Fruit fly (Drosophila melanogaster): ENCODE measurements around the gene RhoL.

RhoL gene

dm6 chr3R:9502416-9502763 lies at the start of gene RhoL:
Gene RhoL (minus strand): TSS chr3R:9502581.
- TF ChIP-seq D1 (tag; optimal IDR thresholded peaks at IDR 0.05): no peak
- peak; percentile 65 for TF ChIP-seq EcR (GFP tag; optimal IDR thresholded peaks at IDR 0.05)
- TF ChIP-seq CG32121 (GFP tag; IDR thresholded peaks at IDR 0.05): peak; percentile 44
- TF ChIP-seq Ets98B (GFP tag; IDR thresholded peaks at IDR 0.05): peak; percentile 73; the same call in 1 of the 2 replicates
- no peak for TF ChIP-seq CG14655 (GFP tag; optimal IDR thresholded peaks at IDR 0.05)
- TF ChIP-seq CG9948 (tag; optimal IDR thresholded peaks at IDR 0.05): no peak
- peak; percentile 83 for TF ChIP-seq CG12605 (GFP tag; IDR thresholded peaks at IDR 0.05)
- TF ChIP-seq gl (tag; optimal IDR thresholded peaks at IDR 0.05): no peak
- TF ChIP-seq CG10348 (GFP tag; IDR thresholded peaks at IDR 0.05): no peak
- TF ChIP-seq CG34367 (tag; optimal IDR thresholded peaks at IDR 0.05): peak; percentile 2
- TF ChIP-seq CG4496 (GFP tag; IDR thresholded peaks at IDR 0.05): peak; percentile 69
- TF ChIP-seq CG8159 (tag; optimal IDR thresholded peaks at IDR 0.05): no peak
- peak; percentile 2 for TF ChIP-seq CG15710 (tag; optimal IDR thresholded peaks at IDR 0.05)
- peak; percentile 27 for TF ChIP-seq Pif1B (GFP tag; optimal IDR thresholded peaks at IDR 0.05)

- TF ChIP-seq CG34367 (tag; optimal IDR thresholded peaks at IDR 0.05): no peak
- TF ChIP-seq CG13204 (GFP tag; optimal IDR thresholded peaks at IDR 0.05): no peak
- no peak for TF ChIP-seq D1 (tag; optimal IDR thresholded peaks at IDR 0.05)
- TF ChIP-seq CG12605 (GFP tag; IDR thresholded peaks at IDR 0.05): no peak
- TF ChIP-seq Pif1B (GFP tag; optimal IDR thresholded peaks at IDR 0.05): no peak
- TF ChIP-seq Ets98B (GFP tag; IDR thresholded peaks at IDR 0.05): no peak
- no peak for TF ChIP-seq CG10348 (GFP tag; IDR thresholded peaks at IDR 0.05)
- no peak for TF ChIP-seq gl (tag; optimal IDR thresholded peaks at IDR 0.05)
- no peak for TF ChIP-seq EcR (GFP tag; optimal IDR thresholded peaks at IDR 0.05)
- no peak for TF ChIP-seq CG32121 (GFP tag; IDR thresholded peaks at IDR 0.05)
- no peak for TF ChIP-seq Snoo (tag; optimal IDR thresholded peaks at IDR 0.05)
- TF ChIP-seq CG17806 (tag; optimal IDR thresholded peaks at IDR 0.05): no peak
- TF ChIP-seq Pif1A (GFP tag; optimal IDR thresholded peaks at IDR 0.05): no peak
- no peak for TF ChIP-seq CG8301 (tag; optimal IDR thresholded peaks at IDR 0.05)
- TF ChIP-seq CG8159 (tag; optimal IDR thresholded peaks at IDR 0.05): no peak
- no peak for TF ChIP-seq CG9948 (tag; optimal IDR thresholded peaks at IDR 0.05)
- TF ChIP-seq CG4496 (GFP tag; IDR thresholded peaks at IDR 0.05): no peak
- no peak for TF ChIP-seq fd96Ca (GFP tag; IDR thresholded peaks at IDR 0.05)
- no peak for TF ChIP-seq CG15710 (tag; optimal IDR thresholded peaks at IDR 0.05)
- TF ChIP-seq rn (GFP tag; IDR thresholded peaks at IDR 0.05): no peak
These were observed 49.5 kb upstream of the RhoL start, which contains the start of the genes mura and RnpS1 for dm6 chr3R:9551659-9552435. Gene mura (minus strand): TSS chr3R:9551806. Gene RnpS1 (plus strand): TSS chr3R:9552034.

dm6 chr3R:9551013-9551658 lies 48.8 kb upstream of the RhoL start:
- TF ChIP-seq CG15710 (tag; optimal IDR thresholded peaks at IDR 0.05): no peak
- no peak for TF ChIP-seq D1 (tag; optimal IDR thresholded peaks at IDR 0.05)
- peak; percentile 57 for TF ChIP-seq Snoo (tag; optimal IDR thresholded peaks at IDR 0.05)
- no peak for TF ChIP-seq CG14655 (GFP tag; optimal IDR thresholded peaks at IDR 0.05)
- TF ChIP-seq gl (tag; optimal IDR thresholded peaks at IDR 0.05): peak; percentile 23
- peak; percentile 22 for TF ChIP-seq CG17806 (tag; optimal IDR thresholded peaks at IDR 0.05)
- TF ChIP-seq Pif1A (GFP tag; optimal IDR thresholded peaks at IDR 0.05): no peak
- TF ChIP-seq Pif1B (GFP tag; optimal IDR thresholded peaks at IDR 0.05): peak; percentile 18
- peak; percentile 1 for TF ChIP-seq CG8301 (tag; optimal IDR thresholded peaks at IDR 0.05)
- TF ChIP-seq CG32121 (GFP tag; IDR thresholded peaks at IDR 0.05): no peak
- TF ChIP-seq EcR (GFP tag; optimal IDR thresholded peaks at IDR 0.05): peak; percentile 97

DNA sequence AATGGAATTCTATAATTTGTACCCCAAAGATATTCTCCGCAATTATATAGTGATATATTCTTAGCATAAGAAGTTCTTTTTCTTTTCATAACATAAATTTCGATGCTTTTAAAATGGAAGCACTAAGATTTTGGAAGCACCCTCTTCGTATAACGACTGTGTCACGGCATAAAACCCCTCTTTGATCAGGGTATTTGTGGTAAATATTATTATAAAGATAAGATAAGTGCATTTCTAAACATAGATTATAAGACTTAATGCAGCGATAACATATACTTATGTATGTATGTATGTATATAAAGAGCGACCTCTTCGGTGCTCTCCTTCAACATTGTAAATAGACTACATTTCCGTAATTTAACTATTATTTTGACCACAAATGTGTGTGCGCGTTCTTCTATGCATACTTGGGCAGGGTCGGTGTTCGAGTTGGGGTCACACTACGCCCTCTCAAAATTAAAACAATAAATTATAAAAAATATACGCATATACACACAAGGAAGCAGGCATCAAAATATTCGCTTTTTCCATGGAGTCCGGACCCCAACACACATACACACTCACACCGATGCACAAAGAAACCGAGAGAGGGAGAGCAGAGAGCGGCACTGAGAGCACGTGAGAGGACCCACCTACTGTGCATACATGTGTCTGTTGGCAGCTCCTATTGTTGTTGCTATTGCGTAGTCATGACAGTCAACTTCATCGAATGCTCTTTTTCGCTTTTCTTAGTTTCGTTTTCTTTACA lies 48.1 kb upstream of the RhoL start:
- TF ChIP-seq CG13204 (GFP tag; optimal IDR thresholded peaks at IDR 0.05) (peak; percentile 29), CG10348 (GFP tag; IDR thresholded peaks at IDR 0.05) (no peak), gl (tag; optimal IDR thresholded peaks at IDR 0.05) (peak; percentile 23), EcR (GFP tag; optimal IDR thresholded peaks at IDR 0.05) (peak; percentile 53), Pif1A (GFP tag; optimal IDR thresholded peaks at IDR 0.05) (peak; percentile 9), Pif1B (GFP tag; optimal IDR thresholded peaks at IDR 0.05) (peak; percentile 60), fd96Ca (GFP tag; IDR thresholded peaks at IDR 0.05) (no peak)

- no peak for TF ChIP-seq CG13204 (GFP tag; optimal IDR thresholded peaks at IDR 0.05)
- no peak for TF ChIP-seq CG15710 (tag; optimal IDR thresholded peaks at IDR 0.05)
- TF ChIP-seq CG8159 (tag; optimal IDR thresholded peaks at IDR 0.05): no peak
- TF ChIP-seq CG32121 (GFP tag; IDR thresholded peaks at IDR 0.05): no peak
- TF ChIP-seq CG4496 (GFP tag; IDR thresholded peaks at IDR 0.05): no peak
These were observed 46.4 kb upstream of the RhoL start for dm6 chr3R:9548769-9549168.

Measured in whole organism, pupa.